Worm (Caenorhabditis elegans) whole organism, mixed stage, embryonic: ENCODE data around the gene C18D11.6.

Experiments used
- blmp-1 ChIP-seq: fragments of 150-350 bp; optimal IDR thresholded peaks from 2 replicates; lab custom pipeline; 2014; ENCODE audit warnings: missing biosample characterization, missing genetic modification characterization
- ces-1 ChIP-seq: fragments of 150-350 bp; optimal IDR thresholded peaks from 2 replicates; lab custom pipeline; 2014; ENCODE audit warnings: missing biosample characterization, missing genetic modification reagents, missing genetic modification characterization
- elt-1 ChIP-seq: sonication (generic microtip); optimal IDR thresholded peaks from 2 replicates; lab custom pipeline; 2017; ENCODE audit warnings: missing genetic modification characterization, mild to moderate bottlenecking, missing compliant biosample characterization, antibody characterized with exemption, moderate library complexity, borderline replicate concordance; ENCODE audit not compliant: insufficient read depth
- elt-3 ChIP-seq: fragments of 150-350 bp; optimal IDR thresholded peaks from 2 replicates; lab custom pipeline; 2014; ENCODE audit warnings: missing biosample characterization, missing genetic modification characterization
- lin-13 ChIP-seq: fragments of 150-350 bp; optimal IDR thresholded peaks from 2 replicates; lab custom pipeline; 2014; ENCODE audit warnings: missing biosample characterization, missing genetic modification characterization
- nhr-12 ChIP-seq: fragments of 150-350 bp; optimal IDR thresholded peaks from 2 replicates; lab custom pipeline; 2014; ENCODE audit warnings: missing biosample characterization, missing genetic modification characterization
- nhr-28 ChIP-seq: fragments of 150-350 bp; optimal IDR thresholded peaks from 2 replicates; lab custom pipeline; 2014; ENCODE audit warnings: missing biosample characterization, missing genetic modification characterization
- pha-4 ChIP-seq: fragments of 150-350 bp; optimal IDR thresholded peaks from 2 replicates; lab custom pipeline; 2018; ENCODE audit warnings: missing biosample characterization, missing genetic modification reagents, missing genetic modification characterization
- unc-39 ChIP-seq: fragments of 150-350 bp; optimal IDR thresholded peaks from 2 replicates; lab custom pipeline; 2014; ENCODE audit warnings: missing biosample characterization, missing genetic modification characterization

- TF ChIP-seq ces-1 (GFP tag; lab: Kevin White, UChicago) (no peak), elt-3 (tag; lab: Kevin White, UChicago) (no peak), lin-13 (tag; lab: Kevin White, UChicago) (no peak), pha-4 (tag; lab: Kevin White, UChicago) (no peak), blmp-1 (tag; lab: Kevin White, UChicago) (no peak), nhr-12 (tag; lab: Kevin White, UChicago) (no peak), elt-1 (tag; lab: Kevin White, UChicago) (no peak), nhr-28 (tag; lab: Kevin White, UChicago) (no peak), unc-39 (tag; lab: Kevin White, UChicago) (no peak)
These were observed 20.4 kb downstream of the C18D11.6 start for ce11 chrIII:11830522-11831489.
